Worm (Caenorhabditis elegans) whole organism, L2 larva: ENCODE data around the gene srw-13.

Experiments
- ZK546.5 ChIP-seq: sonication (generic microtip); optimal IDR thresholded peaks from 2 replicates; lab custom pipeline; 2017; ENCODE audit warnings: missing biosample characterization, missing genetic modification characterization
- alr-1 ChIP-seq: fragments of 150-350 bp; optimal IDR thresholded peaks from 2 replicates; lab custom pipeline; 2014; ENCODE audit warnings: missing biosample characterization, missing genetic modification characterization
- ama-1 ChIP-seq: fragments of 150-350 bp; optimal IDR thresholded peaks from 2 replicates; lab custom pipeline; 2018; ENCODE audit warnings: inconsistent platforms
- ceh-16 ChIP-seq: fragments of 150-350 bp; optimal IDR thresholded peaks from 2 replicates; lab custom pipeline; 2014; ENCODE audit warnings: missing biosample characterization, missing genetic modification characterization
- lin-39 ChIP-seq: fragments of 150-350 bp; optimal IDR thresholded peaks from 2 replicates; lab custom pipeline; 2014; ENCODE audit warnings: missing biosample characterization, missing genetic modification reagents, missing genetic modification characterization
- nhr-10 ChIP-seq: sonication (generic microtip); optimal IDR thresholded peaks from 2 replicates; lab custom pipeline; 2017; ENCODE audit warnings: missing biosample characterization, missing genetic modification characterization
- nhr-12 ChIP-seq: fragments of 150-350 bp; optimal IDR thresholded peaks from 2 replicates; lab custom pipeline; 2014; ENCODE audit warnings: missing biosample characterization, missing genetic modification characterization
- nhr-237 ChIP-seq: fragments of 150-350 bp; optimal IDR thresholded peaks from 2 replicates; lab custom pipeline; 2014; ENCODE audit warnings: missing biosample characterization, missing genetic modification characterization
- nhr-25 ChIP-seq: fragments of 150-350 bp; sonication (generic microtip); optimal IDR thresholded peaks from 3 replicates; lab custom pipeline; 2014; ENCODE audit warnings: missing biosample characterization, missing genetic modification characterization
- snpc-4 ChIP-seq: fragments of 150-350 bp; optimal IDR thresholded peaks from 2 replicates; lab custom pipeline; 2014; ENCODE audit warnings: missing biosample characterization, missing genetic modification characterization
- unc-62 ChIP-seq: fragments of 150-350 bp; optimal IDR thresholded peaks from 2 replicates; lab custom pipeline; 2014; ENCODE audit warnings: missing biosample characterization, missing genetic modification reagents, missing genetic modification characterization
- ztf-11 ChIP-seq: sonication (generic microtip); optimal IDR thresholded peaks from 2 replicates; lab custom pipeline; 2017; ENCODE audit warnings: missing biosample characterization, missing genetic modification characterization
- ztf-4 ChIP-seq: fragments of 150-350 bp; optimal IDR thresholded peaks from 2 replicates; lab custom pipeline; 2014; ENCODE audit warnings: missing biosample characterization, missing genetic modification characterization

ce11 chrV:15187083-15188057, 44.9 kb upstream of the srw-13 start, which contains the start of the genes cyn-7 and bath-36:
- TF ChIP-seq unc-62, result no peak
- no peak for TF ChIP-seq ZK546.5 (tag; lab: Kevin White, UChicago)
- no peak for TF ChIP-seq ama-1
- peak; percentile 75 for TF ChIP-seq nhr-25
- no peak for TF ChIP-seq nhr-12 (tag; lab: Kevin White, UChicago)
- TF ChIP-seq ztf-4 (tag; lab: Kevin White, UChicago), result peak; percentile 34
- no peak for TF ChIP-seq lin-39 (tag; lab: Kevin White, UChicago)
- no peak for TF ChIP-seq alr-1 (tag; lab: Kevin White, UChicago)
- no peak for TF ChIP-seq ceh-16
- TF ChIP-seq snpc-4 (tag; lab: Kevin White, UChicago), result peak; percentile 28
- no peak for TF ChIP-seq nhr-237 (tag; lab: Kevin White, UChicago)
- no peak for TF ChIP-seq ztf-11
- TF ChIP-seq nhr-10, result no peak
